Worm (Caenorhabditis elegans) whole organism, L1 larva: ENCODE data around the gene ZC513.3.

Source experiments
- C16A3.4 ChIP-seq: fragments of 150-350 bp; optimal IDR thresholded peaks from 2 replicates; lab custom pipeline; 2014; ENCODE audit warnings: missing biosample characterization, missing genetic modification characterization
- F16B12.6 ChIP-seq: fragments of 150-350 bp; optimal IDR thresholded peaks from 2 replicates; lab custom pipeline; 2014; ENCODE audit warnings: missing biosample characterization, missing genetic modification characterization
- alr-1 ChIP-seq: fragments of 200-800 bp; sonication (Bioruptor generic); optimal IDR thresholded peaks from 2 replicates; lab custom pipeline; 2018; ENCODE audit warnings: borderline replicate concordance, mild to moderate bottlenecking, missing genetic modification characterization, missing compliant biosample characterization
- aly-2 ChIP-seq: fragments of 150-350 bp; optimal IDR thresholded peaks from 2 replicates; lab custom pipeline; 2014; ENCODE audit warnings: missing biosample characterization, missing genetic modification characterization
- ama-1 ChIP-seq: fragments of 150-350 bp; optimal IDR thresholded peaks from 2 replicates; lab custom pipeline; 2014
- blmp-1 ChIP-seq: fragments of 150-350 bp; optimal IDR thresholded peaks from 2 replicates; lab custom pipeline; 2014; ENCODE audit warnings: missing biosample characterization, missing genetic modification characterization
- ceh-82 ChIP-seq, 3 experiments: fragments of 150-350 bp in 1 of 3; sonication (generic microtip) in 2 of 3; optimal IDR thresholded peaks; 2 replicates each; lab custom pipeline; 2014 to 2017; ENCODE audit warnings: missing biosample characterization in 3 of 3, missing genetic modification characterization in 3 of 3
- ceh-90 ChIP-seq: sonication (generic microtip); optimal IDR thresholded peaks from 2 replicates; lab custom pipeline; 2016; ENCODE audit warnings: missing genetic modification characterization, missing compliant biosample characterization
- dpl-1 ChIP-seq, 3 experiments: fragments of 150-350 bp in 2 of 3; sonication (generic microtip) in 1 of 3; optimal IDR thresholded peaks; 2 replicates each; lab custom pipeline; 2014 to 2017; ENCODE audit warnings: missing biosample characterization in 3 of 3, missing genetic modification characterization in 3 of 3, missing genetic modification reagents in 3 of 3
- efl-1 ChIP-seq, 4 experiments: fragments of 150-350 bp; optimal IDR thresholded peaks in 3 of 4; peaks in 1 of 4; 1 replicate in 1 of 4; 2 replicates in 3 of 4; lab custom pipeline; 2014; ENCODE audit warnings: missing biosample characterization in 2 of 4, missing genetic modification characterization in 2 of 4, missing genetic modification reagents in 2 of 4
- egl-13 ChIP-seq: sonication (generic microtip); optimal IDR thresholded peaks from 2 replicates; lab custom pipeline; 2016; ENCODE audit warnings: missing genotype, missing genetic modification reagents, missing genetic modification characterization, missing compliant biosample characterization
- egl-27 ChIP-seq, 2 experiments: fragments of 150-350 bp in 1 of 2; sonication (generic microtip); optimal IDR thresholded peaks; 3 replicates each; lab custom pipeline; 2017 to 2018; ENCODE audit warnings: missing biosample characterization in 2 of 2, missing genetic modification characterization in 2 of 2, missing genetic modification reagents in 2 of 2
- ets-5 ChIP-seq: fragments of 200-800 bp; sonication (Bioruptor generic); IDR thresholded peaks from 2 replicates; pipeline ENCODE4 v1.3.6; 2022; ENCODE audit warnings: missing genetic modification characterization, missing compliant biosample characterization
- jun-1 ChIP-seq: fragments of 150-350 bp; optimal IDR thresholded peaks from 2 replicates; lab custom pipeline; 2014; ENCODE audit warnings: missing biosample characterization, missing genetic modification reagents, missing genetic modification characterization
- lin-14 ChIP-seq: fragments of 200-800 bp; sonication (Bioruptor generic); optimal IDR thresholded peaks from 2 replicates; lab custom pipeline; 2018; ENCODE audit warnings: mild to moderate bottlenecking, missing genetic modification characterization, moderate library complexity, missing compliant biosample characterization
- lin-15B ChIP-seq: fragments of 150-350 bp; sonication (generic microtip); optimal IDR thresholded peaks from 3 replicates; lab custom pipeline; 2014; ENCODE audit warnings: missing biosample characterization, missing genetic modification characterization
- lin-35 ChIP-seq, 2 experiments: fragments of 150-350 bp; optimal IDR thresholded peaks; 2 replicates each; lab custom pipeline; 2014; ENCODE audit warnings: missing biosample characterization in 2 of 2, missing genetic modification characterization in 2 of 2, missing genetic modification reagents in 2 of 2
- lin-39 ChIP-seq: fragments of 150-350 bp; optimal IDR thresholded peaks from 2 replicates; lab custom pipeline; 2014; ENCODE audit warnings: missing biosample characterization, missing genetic modification reagents, missing genetic modification characterization
- lsy-2 ChIP-seq, 2 experiments: fragments of 150-350 bp; optimal IDR thresholded peaks; 2 replicates each; lab custom pipeline; 2014; ENCODE audit warnings: missing biosample characterization in 2 of 2, missing genetic modification characterization in 2 of 2
- mdl-1 ChIP-seq, 2 experiments: fragments of 150-350 bp; optimal IDR thresholded peaks; 2 replicates each; lab custom pipeline; 2014 to 2017; ENCODE audit warnings: missing biosample characterization in 2 of 2, missing genetic modification characterization in 2 of 2, inconsistent platforms in 1 of 2
- mep-1 ChIP-seq: fragments of 150-350 bp; optimal IDR thresholded peaks from 2 replicates; lab custom pipeline; 2014; ENCODE audit warnings: missing biosample characterization, missing genetic modification characterization
- nhr-47 ChIP-seq: sonication (generic microtip); optimal IDR thresholded peaks from 2 replicates; lab custom pipeline; 2016; ENCODE audit warnings: mild to moderate bottlenecking, missing genetic modification characterization, moderate library complexity, missing compliant biosample characterization
- nhr-71 ChIP-seq: sonication (generic microtip); optimal IDR thresholded peaks from 2 replicates; lab custom pipeline; 2016; ENCODE audit warnings: mild to moderate bottlenecking, missing genetic modification characterization, moderate library complexity, missing compliant biosample characterization
- nhr-85 ChIP-seq: sonication (generic microtip); peaks from one replicate; lab custom pipeline; 2016; ENCODE audit warnings: missing genetic modification characterization, inconsistent platforms, missing compliant biosample characterization
- skn-1 ChIP-seq: fragments of 150-350 bp; optimal IDR thresholded peaks from 2 replicates; lab custom pipeline; 2014; ENCODE audit warnings: missing biosample characterization, missing genetic modification characterization
- snpc-4 ChIP-seq: fragments of 150-350 bp; optimal IDR thresholded peaks from 2 replicates; lab custom pipeline; 2014; ENCODE audit warnings: missing biosample characterization, missing genetic modification characterization
- snu-23 ChIP-seq: sonication (generic microtip); optimal IDR thresholded peaks from 2 replicates; lab custom pipeline; 2016; ENCODE audit warnings: missing genetic modification characterization, missing compliant biosample characterization
- unc-130 ChIP-seq: fragments of 150-350 bp; optimal IDR thresholded peaks from 2 replicates; lab custom pipeline; 2017; ENCODE audit warnings: missing biosample characterization, missing genetic modification characterization, inconsistent platforms
- unc-30 ChIP-seq: sonication (generic microtip); optimal IDR thresholded peaks from 2 replicates; lab custom pipeline; 2017; ENCODE audit warnings: missing biosample characterization, missing genetic modification characterization
- unc-98 ChIP-seq: fragments of 200-800 bp; sonication (Bioruptor generic); IDR thresholded peaks from 2 replicates; pipeline ENCODE4 v1.3.6; 2022; ENCODE audit warnings: missing genetic modification characterization, missing compliant biosample characterization

The ZC513.3 gene

DNA sequence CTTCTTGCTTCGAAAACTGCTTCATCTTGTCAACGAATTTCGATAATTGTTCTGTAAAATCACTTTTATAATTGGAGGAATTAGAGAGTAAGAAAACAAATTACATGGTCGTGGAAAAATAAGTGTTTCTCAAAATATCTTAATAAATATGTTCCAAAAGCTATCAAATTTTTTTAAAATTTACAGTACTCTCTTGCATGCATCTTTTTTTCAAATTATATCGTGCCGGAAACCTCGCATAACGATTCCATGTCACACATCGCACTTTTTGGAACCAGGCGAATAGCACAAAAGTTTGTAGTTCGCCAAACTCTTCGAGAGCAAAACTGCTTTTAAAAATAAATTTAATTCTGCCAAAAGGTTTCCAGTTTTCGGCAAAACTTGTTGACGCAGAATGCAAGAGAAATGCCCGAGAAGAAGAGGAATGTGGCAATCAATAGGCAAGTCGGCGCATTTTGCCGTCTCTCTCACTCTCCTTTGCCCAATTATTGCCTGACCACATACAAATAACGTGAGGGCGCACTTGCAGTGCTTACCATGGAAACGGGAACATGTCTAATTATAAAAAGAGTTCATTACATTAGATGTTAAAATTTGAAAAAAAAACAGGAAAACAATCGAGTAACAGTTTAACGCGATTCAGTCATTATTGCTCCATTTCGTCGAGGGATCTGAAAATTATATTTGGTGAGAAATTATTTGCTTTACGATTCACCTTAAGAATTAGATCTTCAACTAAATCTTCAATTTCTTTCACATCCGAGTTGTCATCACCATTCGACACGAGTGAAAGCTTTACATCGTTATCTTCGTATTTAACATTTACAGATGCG, 39.1 kb upstream of the ZC513.3 start, which contains the start of gene Y97E10AR.3:
TSS of gene Y97E10AR.3 (minus strand) at position 51 of the 833 bp plus-strand sequence.
- no peak for TF ChIP-seq unc-98 (GFP tag; lab: Robert Waterston, UW)

DNA sequence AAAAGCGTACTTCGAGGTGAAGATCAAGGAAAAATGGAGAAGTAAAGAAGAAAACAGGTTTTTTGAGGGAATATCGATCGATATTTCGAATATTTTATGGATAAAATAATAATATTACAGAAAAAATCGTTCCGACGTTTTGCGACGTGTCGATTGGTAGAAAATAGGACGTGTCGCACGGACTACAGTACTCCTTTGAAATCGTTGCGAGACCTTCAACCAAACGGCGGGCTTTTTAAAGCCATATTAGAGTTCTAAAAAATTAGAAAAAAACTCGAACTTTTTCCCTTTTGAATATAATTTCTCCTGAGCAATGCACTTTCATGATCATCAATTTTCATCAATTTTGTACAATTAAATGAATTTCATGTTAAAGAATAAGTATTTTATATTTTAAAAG, 36.7 kb upstream of the ZC513.3 start, which contains the start of gene Y97E10AR.4:
TSS of gene Y97E10AR.4 (minus strand) at position 131 of the 400 bp plus-strand sequence.
- TF ChIP-seq nhr-71 (no peak), nhr-85 (peak; percentile 42)

DNA sequence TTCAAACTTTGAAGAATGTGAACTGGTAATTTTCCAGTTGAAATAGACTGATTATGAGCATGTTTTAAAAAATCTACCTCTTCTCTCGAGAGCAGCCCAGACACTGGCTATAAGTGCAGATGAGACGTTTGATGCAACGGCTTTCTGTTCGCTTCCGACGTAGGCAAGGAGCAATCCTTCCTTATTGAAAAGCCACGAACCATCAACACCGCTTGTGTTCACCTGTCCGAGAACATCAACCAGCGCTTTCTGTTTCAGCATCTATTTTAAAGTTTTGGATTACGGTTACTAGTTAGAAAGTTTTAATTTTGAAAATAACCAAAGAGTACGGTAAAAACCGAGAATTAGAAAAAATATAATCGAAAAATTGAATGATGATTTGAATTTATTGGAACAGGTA, 36.0 kb upstream of the ZC513.3 start, which contains the start of gene lmtr-2:
TSS of gene lmtr-2 (minus strand) at position 261 of the 400 bp plus-strand sequence.
- TF ChIP-seq alr-1 (tag; lab: Kevin White, UChicago): no peak
- peak; percentile 22 for TF ChIP-seq ama-1
- no peak for TF ChIP-seq skn-1
- no peak for TF ChIP-seq egl-13
- TF ChIP-seq, all 84 proteins: peak for 1

DNA sequence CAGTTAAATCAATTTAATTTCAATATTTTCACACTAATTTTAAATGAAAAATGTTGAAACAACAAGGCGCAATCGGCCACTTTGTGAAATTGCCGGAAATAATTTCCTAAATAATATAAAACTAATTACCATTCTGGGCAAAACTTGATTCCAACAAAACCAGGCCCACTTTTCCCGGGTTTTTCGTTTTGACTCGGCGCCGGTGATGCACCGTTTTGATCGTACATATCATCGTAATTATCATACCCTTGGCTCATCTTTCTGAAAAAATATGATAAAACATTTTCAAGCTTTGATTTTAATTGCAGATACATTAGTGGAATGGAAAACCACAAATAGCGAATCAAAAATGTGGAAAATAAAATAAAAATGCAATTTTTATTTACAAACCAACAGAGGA, 34.8 kb upstream of the ZC513.3 start, which contains the start of gene rpb-9:
TSS of gene rpb-9 (minus strand) at position 314 of the 400 bp plus-strand sequence.
- TF ChIP-seq nhr-47 (tag; lab: Kevin White, UChicago): no peak
- TF ChIP-seq lin-39 (tag; lab: Kevin White, UChicago): no peak
- no peak for TF ChIP-seq ets-5 (GFP tag; lab: Robert Waterston, UW)
- TF ChIP-seq egl-27 (tag; optimal IDR thresholded peaks at IDR 0.05; lab: Kevin White, UChicago): no peak
- no peak for TF ChIP-seq efl-1 (optimal IDR thresholded peaks at IDR 0.05; lab: Kevin White, UChicago)
- peak in 1 of 2 experiments; percentile 36 for TF ChIP-seq efl-1 (GFP tag; optimal IDR thresholded peaks at IDR 0.05 in 1 of 2; lab: Kevin White, UChicago)
- no peak for TF ChIP-seq jun-1
- no peak for TF ChIP-seq lsy-2 (tag; optimal IDR thresholded peaks at IDR 0.05; lab: Kevin White, UChicago)
- TF ChIP-seq unc-30 (tag; lab: Kevin White, UChicago): no peak

- TF ChIP-seq snu-23 (peak; percentile 36), ceh-90 (tag; lab: Kevin White, UChicago) (no peak), efl-1 (optimal IDR thresholded peaks at IDR 0.05; lab: Kevin White, UChicago) (peak; percentile 41 to 51), efl-1 (GFP tag; optimal IDR thresholded peaks at IDR 0.05 in 1 of 2; lab: Kevin White, UChicago) (peak; percentile 55 to 73), lin-35 (GFP tag; optimal IDR thresholded peaks at IDR 0.05; lab: Kevin White, UChicago) (peak; percentile 38 to 78), F16B12.6 (tag; lab: Kevin White, UChicago) (no peak), mep-1 (tag; lab: Kevin White, UChicago) (peak; percentile 44), aly-2 (tag; lab: Kevin White, UChicago) (no peak), lin-14 (GFP tag; lab: Kevin White, UChicago) (peak; percentile 54), C16A3.4 (peak; percentile 46), snpc-4 (tag; lab: Kevin White, UChicago) (peak; percentile 16), blmp-1 (tag; lab: Kevin White, UChicago) (peak; percentile 5), ceh-82 (tag; optimal IDR thresholded peaks at IDR 0.05; lab: Kevin White, UChicago) (peak in 1 of 3 experiments; percentile 26), lin-15B (tag; lab: Kevin White, UChicago) (peak; percentile 20), lsy-2 (tag; optimal IDR thresholded peaks at IDR 0.05; lab: Kevin White, UChicago) (peak in 1 of 2 experiments; percentile 50), nhr-71 (peak; percentile 23), unc-130 (tag; lab: Kevin White, UChicago) (no peak), mdl-1 (tag; optimal IDR thresholded peaks at IDR 0.05; lab: Kevin White, UChicago) (peak in 1 of 2 experiments; percentile 63), dpl-1 (GFP tag; optimal IDR thresholded peaks at IDR 0.05; lab: Kevin White, UChicago) (peak; percentile 4 to 54 (median 29))
Observed at ce11 chrV:8013901-8014388, 32.9 kb upstream of the ZC513.3 start, which contains the start of gene Y97E10AR.6. Y97E10AR.6 (minus strand) TSS chrV:8013951.
